Worm (Caenorhabditis elegans) whole organism, midembryonic: ENCODE measurements around the gene R05G6.4.

ENCODE experiments used
- flt-1 ChIP-seq: fragments of 200-800 bp; sonication (Bioruptor generic); IDR thresholded peaks from 2 replicates; pipeline ENCODE4 v1.3.6; 2022; ENCODE audit warnings: missing genetic modification characterization, missing compliant biosample characterization
- klf-2 ChIP-seq: fragments of 200-800 bp; sonication (Bioruptor generic); conservative IDR thresholded peaks from 2 replicates; pipeline ENCODE4 v1.3.6; 2022; ENCODE audit warnings: missing genetic modification reagents, missing genetic modification characterization, missing compliant biosample characterization
- med-1 ChIP-seq: sonication (generic microtip); optimal IDR thresholded peaks from 2 replicates; lab custom pipeline; 2017; ENCODE audit warnings: missing genetic modification characterization, mild to moderate bottlenecking, missing compliant biosample characterization, antibody characterized with exemption, missing genetic modification reagents; ENCODE audit not compliant: insufficient read depth
- ref-1 ChIP-seq: fragments of 200-800 bp; sonication (Bioruptor generic); conservative IDR thresholded peaks from 2 replicates; pipeline ENCODE4 v1.3.6; 2022; ENCODE audit warnings: missing genetic modification reagents, missing genetic modification characterization, missing compliant biosample characterization
- tab-1 ChIP-seq: fragments of 200-800 bp; sonication (Bioruptor generic); IDR thresholded peaks from 2 replicates; pipeline ENCODE4 v1.3.6; 2022; ENCODE audit warnings: missing genetic modification characterization, missing compliant biosample characterization
- ztf-23 ChIP-seq: fragments of 200-800 bp; sonication (Bioruptor generic); IDR thresholded peaks from 2 replicates; pipeline ENCODE4 v1.3.6; 2022; ENCODE audit warnings: missing genetic modification reagents, missing genetic modification characterization, missing compliant biosample characterization
- ztf-29 ChIP-seq: fragments of 200-800 bp; sonication (Bioruptor generic); IDR thresholded peaks from 2 replicates; pipeline ENCODE4 v1.3.6; 2022; ENCODE audit warnings: missing genetic modification reagents, missing genetic modification characterization, missing compliant biosample characterization

ce11 chrIV:7542485-7543001 is 29.5 kb downstream of the R05G6.4 start, which contains the start of gene R05G6.10:
- TF ChIP-seq ztf-23 (no peak), ref-1 (GFP tag; lab: Robert Waterston, UW) (no peak), tab-1 (no peak), ztf-29 (GFP tag; lab: Robert Waterston, UW) (no peak), med-1 (GFP tag; lab: Kevin White, UChicago) (no peak), klf-2 (no peak), flt-1 (no peak)
